Worm (Caenorhabditis elegans) whole organism, L4 larva: Measurements from ENCODE around the gene glrx-3.

Experiments used
- T20F7.1 ChIP-seq: fragments of 200-800 bp; sonication (Bioruptor generic); optimal IDR thresholded peaks from 2 replicates; lab custom pipeline; 2018; ENCODE audit warnings: mild to moderate bottlenecking, missing genetic modification characterization, missing compliant biosample characterization
- Y48G9A.11 ChIP-seq: fragments of 200-800 bp; sonication (Bioruptor generic); IDR thresholded peaks from 2 replicates; pipeline ENCODE4 v1.3.6; 2022; ENCODE audit warnings: missing genetic modification reagents, missing genetic modification characterization, missing compliant biosample characterization
- Y5F2A.4 ChIP-seq: fragments of 200-800 bp; sonication (Bioruptor generic); optimal IDR thresholded peaks from 2 replicates; lab custom pipeline; 2018; ENCODE audit warnings: mild to moderate bottlenecking, missing genetic modification characterization, missing compliant biosample characterization
- ZK546.5 ChIP-seq, 2 experiments: sonication (generic microtip); optimal IDR thresholded peaks; 2 replicates each; lab custom pipeline; 2017; ENCODE audit warnings: missing biosample characterization in 2 of 2, missing genetic modification characterization in 2 of 2
- aha-1 ChIP-seq: fragments of 150-350 bp; peaks from one replicate; lab custom pipeline; 2014; ENCODE audit warnings: missing biosample characterization, missing genetic modification characterization
- daf-16 ChIP-seq, 3 experiments: sonication (generic microtip); optimal IDR thresholded peaks; 2 replicates each; lab custom pipeline; 2016 to 2017; ENCODE audit warnings: missing genetic modification characterization in 3 of 3, missing genetic modification reagents in 3 of 3, mild to moderate bottlenecking in 2 of 3, missing compliant biosample characterization in 2 of 3, missing biosample characterization in 1 of 3, moderate library complexity in 1 of 3
- dmd-9 ChIP-seq: fragments of 200-800 bp; sonication (Bioruptor generic); IDR thresholded peaks from 2 replicates; pipeline ENCODE4 v1.3.6; 2022; ENCODE audit warnings: missing genetic modification reagents, missing genetic modification characterization, missing compliant biosample characterization
- dpl-1 ChIP-seq: fragments of 150-350 bp; optimal IDR thresholded peaks from 2 replicates; lab custom pipeline; 2014; ENCODE audit warnings: missing biosample characterization, missing genetic modification reagents, missing genetic modification characterization
- dve-1 ChIP-seq: sonication (generic microtip); optimal IDR thresholded peaks from 2 replicates; lab custom pipeline; 2017; ENCODE audit warnings: antibody characterized with exemption, mild to moderate bottlenecking, missing genetic modification characterization, missing compliant biosample characterization; ENCODE audit not compliant: insufficient read depth
- hif-1 ChIP-seq, 2 experiments: sonication (generic microtip); optimal IDR thresholded peaks; 2 replicates each; lab custom pipeline; 2016 to 2017; ENCODE audit warnings: missing compliant biosample characterization in 2 of 2, missing genetic modification characterization in 2 of 2, missing genetic modification reagents in 2 of 2, missing genotype in 2 of 2, mild to moderate bottlenecking in 1 of 2
- hlh-11 ChIP-seq: fragments of 200-800 bp; sonication (Bioruptor generic); optimal IDR thresholded peaks from 2 replicates; lab custom pipeline; 2018; ENCODE audit warnings: mild to moderate bottlenecking, missing genetic modification characterization, missing compliant biosample characterization
- hlh-30 ChIP-seq: sonication (generic microtip); optimal IDR thresholded peaks from 2 replicates; lab custom pipeline; 2017; ENCODE audit warnings: antibody characterized with exemption, mild to moderate bottlenecking, missing genetic modification characterization, missing compliant biosample characterization; ENCODE audit not compliant: insufficient read depth
- hmg-1.1 ChIP-seq: fragments of 200-800 bp; sonication (Bioruptor generic); IDR thresholded peaks from 2 replicates; pipeline ENCODE4 v1.3.6; 2022; ENCODE audit warnings: missing genetic modification reagents, missing genetic modification characterization, missing compliant biosample characterization
- lim-7 ChIP-seq: fragments of 200-800 bp; sonication (Bioruptor generic); IDR thresholded peaks from 2 replicates; pipeline ENCODE4 v1.3.6; 2022; ENCODE audit warnings: missing genetic modification characterization, missing compliant biosample characterization
- lin-13 ChIP-seq: fragments of 150-350 bp; optimal IDR thresholded peaks from 2 replicates; lab custom pipeline; 2014; ENCODE audit warnings: missing biosample characterization, missing genetic modification reagents, missing genetic modification characterization
- lin-38 ChIP-seq: fragments of 200-800 bp; sonication (Bioruptor generic); IDR thresholded peaks from 2 replicates; pipeline ENCODE4 v1.3.6; 2022; ENCODE audit warnings: missing genetic modification reagents, missing genetic modification characterization, missing compliant biosample characterization
- lsy-2 ChIP-seq, 2 experiments: fragments of 150-350 bp in 1 of 2; sonication (generic microtip) in 1 of 2; optimal IDR thresholded peaks; 2 replicates each; lab custom pipeline; 2014 to 2017; ENCODE audit warnings: missing biosample characterization in 2 of 2, missing genetic modification characterization in 2 of 2
- mdl-1 ChIP-seq, 2 experiments: fragments of 150-350 bp in 1 of 2; sonication (generic microtip) in 1 of 2; optimal IDR thresholded peaks; 2 replicates each; lab custom pipeline; 2014 to 2017; ENCODE audit warnings: missing biosample characterization in 2 of 2, missing genetic modification characterization in 2 of 2
- mes-2 ChIP-seq: sonication (generic microtip); optimal IDR thresholded peaks from 2 replicates; lab custom pipeline; 2016; ENCODE audit warnings: missing genotype, mild to moderate bottlenecking, missing genetic modification characterization, missing compliant biosample characterization; ENCODE audit not compliant: poor library complexity, severe bottlenecking
- nhr-102 ChIP-seq: sonication (generic microtip); optimal IDR thresholded peaks from 2 replicates; lab custom pipeline; 2016; ENCODE audit warnings: mild to moderate bottlenecking, missing genetic modification characterization, moderate library complexity, missing compliant biosample characterization
- nhr-11 ChIP-seq: fragments of 150-350 bp; optimal IDR thresholded peaks from 2 replicates; lab custom pipeline; 2014; ENCODE audit warnings: missing biosample characterization, missing genetic modification characterization
- nhr-25 ChIP-seq: sonication (generic microtip); optimal IDR thresholded peaks from 2 replicates; lab custom pipeline; 2017; ENCODE audit warnings: missing genetic modification characterization, mild to moderate bottlenecking, missing compliant biosample characterization, antibody characterized with exemption, moderate library complexity, borderline replicate concordance; ENCODE audit not compliant: insufficient read depth
- nhr-6 ChIP-seq: fragments of 150-350 bp; optimal IDR thresholded peaks from 2 replicates; lab custom pipeline; 2014; ENCODE audit warnings: missing biosample characterization, missing genetic modification characterization
- pha-4 ChIP-seq, 2 experiments: fragments of 150-350 bp in 1 of 2; fragments of 200-800 bp in 1 of 2; sonication (Bioruptor generic) in 1 of 2; IDR thresholded peaks in 1 of 2; optimal IDR thresholded peaks in 1 of 2; 2 replicates each; pipeline versions ENCODE4 v1.3.6 to Lab custom; 2014 to 2022; ENCODE audit warnings: missing genetic modification characterization in 2 of 2, missing genetic modification reagents in 2 of 2, missing biosample characterization in 1 of 2, missing compliant biosample characterization in 1 of 2
- pqm-1 ChIP-seq: sonication (generic microtip); optimal IDR thresholded peaks from 2 replicates; lab custom pipeline; 2017; ENCODE audit warnings: missing biosample characterization, missing genetic modification characterization
- saeg-2 ChIP-seq: fragments of 200-800 bp; sonication (Bioruptor generic); IDR thresholded peaks from 2 replicates; pipeline ENCODE4 v1.3.6; 2022; ENCODE audit warnings: missing genetic modification reagents, missing genetic modification characterization, missing compliant biosample characterization
- sdz-12 ChIP-seq: fragments of 200-800 bp; sonication (Bioruptor generic); optimal IDR thresholded peaks from 2 replicates; lab custom pipeline; 2018; ENCODE audit warnings: mild to moderate bottlenecking, missing genetic modification characterization, missing compliant biosample characterization
- set-16 ChIP-seq: fragments of 200-800 bp; sonication (Bioruptor generic); IDR thresholded peaks from 2 replicates; pipeline ENCODE4 v1.3.6; 2022; ENCODE audit warnings: missing genetic modification reagents, missing genetic modification characterization, missing compliant biosample characterization
- snpc-4 ChIP-seq: fragments of 150-350 bp; optimal IDR thresholded peaks from 2 replicates; lab custom pipeline; 2014; ENCODE audit warnings: missing biosample characterization, missing genetic modification characterization
- spr-1 ChIP-seq: sonication (generic microtip); optimal IDR thresholded peaks from 2 replicates; lab custom pipeline; 2016; ENCODE audit warnings: mild to moderate bottlenecking, missing genetic modification characterization, missing compliant biosample characterization
- tra-1 ChIP-seq: fragments of 200-800 bp; sonication (Bioruptor generic); IDR thresholded peaks from 2 replicates; pipeline ENCODE4 v1.3.6; 2022; ENCODE audit warnings: missing genetic modification reagents, missing genetic modification characterization, missing compliant biosample characterization
- unc-130 ChIP-seq: sonication (generic microtip); optimal IDR thresholded peaks from 2 replicates; lab custom pipeline; 2016; ENCODE audit warnings: missing genetic modification reagents, missing genetic modification characterization, missing compliant biosample characterization
- unc-62 ChIP-seq, 3 experiments: fragments of 150-350 bp in 1 of 3; sonication (generic microtip); optimal IDR thresholded peaks in 2 of 3; peaks in 1 of 3; 1 replicate in 1 of 3; 2 replicates in 2 of 3; lab custom pipeline; 2014 to 2017; ENCODE audit warnings: missing biosample characterization in 3 of 3, missing genetic modification characterization in 3 of 3, missing genetic modification reagents in 3 of 3, missing genotype in 1 of 3
- zip-2 ChIP-seq: fragments of 150-350 bp; optimal IDR thresholded peaks from 2 replicates; lab custom pipeline; 2014; ENCODE audit warnings: missing biosample characterization, missing genetic modification characterization

glrx-3 gene

ce11 chrV:4373656-4374055 is 32.5 kb upstream of the glrx-3 start:
- TF ChIP-seq ZK546.5 (tag; optimal IDR thresholded peaks at IDR 0.05; lab: Kevin White, UChicago) = no peak
- TF ChIP-seq nhr-11 (tag; lab: Kevin White, UChicago) = no peak
- peak; percentile 42 for TF ChIP-seq lin-38 (GFP tag; lab: Robert Waterston, UW)

- no peak for TF ChIP-seq tra-1
- peak; percentile 88 for TF ChIP-seq set-16 (GFP tag; lab: Robert Waterston, UW)
- no peak for TF ChIP-seq lim-7
- no peak for TF ChIP-seq snpc-4 (tag; lab: Kevin White, UChicago)
Measured at ce11 chrV:4372986-4373385, 31.9 kb upstream of the glrx-3 start.

ce11 chrV:4371309-4371933 is 30.3 kb upstream of the glrx-3 start, which contains the start of the genes gmpr-1 and fipp-1:
Gene gmpr-1 (minus strand): TSS chrV:4371383.
Gene fipp-1 (plus strand): TSS chrV:4371807.
- TF ChIP-seq daf-16 (GFP tag; optimal IDR thresholded peaks at IDR 0.05; lab: Kevin White, UChicago) (no peak), daf-16 (tag; optimal IDR thresholded peaks at IDR 0.05; lab: Kevin White, UChicago) (no peak), Y48G9A.11 (GFP tag; lab: Robert Waterston, UW) (peak; percentile 80), hlh-30 (tag; lab: Kevin White, UChicago) (peak; percentile 42), spr-1 (tag; lab: Kevin White, UChicago) (no peak), hlh-11 (tag; lab: Kevin White, UChicago) (peak; percentile 23), pha-4 (GFP tag; IDR thresholded peaks at IDR 0.05; lab: Robert Waterston, UW) (0 out of 2 replicates have a peak, but pooled peaks have one; percentile 26), pha-4 (tag; optimal IDR thresholded peaks at IDR 0.05; lab: Kevin White, UChicago) (no peak), aha-1 (no peak), unc-130 (GFP tag; lab: Kevin White, UChicago) (no peak), zip-2 (tag; lab: Kevin White, UChicago) (no peak), mdl-1 (tag; optimal IDR thresholded peaks at IDR 0.05; lab: Kevin White, UChicago) (peak in 1 of 2 experiments; percentile 8), lin-13 (no peak), hif-1 (tag; optimal IDR thresholded peaks at IDR 0.05; lab: Kevin White, UChicago) (peak in 1 of 2 experiments; percentile 21), nhr-6 (tag; lab: Kevin White, UChicago) (no peak), hmg-1.1 (peak; percentile 53), lin-38 (GFP tag; lab: Robert Waterston, UW) (peak; percentile 31; the same call in 1 of the 2 replicates), ZK546.5 (tag; optimal IDR thresholded peaks at IDR 0.05; lab: Kevin White, UChicago) (no peak), nhr-25 (tag; lab: Kevin White, UChicago) (peak; percentile 5), sdz-12 (no peak), dmd-9 (GFP tag; lab: Robert Waterston, UW) (no peak), pqm-1 (peak; percentile 67), tra-1 (no peak), lsy-2 (tag; optimal IDR thresholded peaks at IDR 0.05; lab: Kevin White, UChicago) (peak in 1 of 2 experiments; percentile 73), T20F7.1 (GFP tag; lab: Kevin White, UChicago) (peak; percentile 99), saeg-2 (no peak), dpl-1 (GFP tag; lab: Kevin White, UChicago) (peak; percentile 67), unc-62 (GFP tag; optimal IDR thresholded peaks at IDR 0.05 in 1 of 2; lab: Kevin White, UChicago) (no peak), unc-62 (tag; optimal IDR thresholded peaks at IDR 0.05; lab: Kevin White, UChicago) (no peak), mes-2 (tag; lab: Kevin White, UChicago) (peak; percentile 60), dve-1 (tag; lab: Kevin White, UChicago) (peak; percentile 51), nhr-102 (tag; lab: Kevin White, UChicago) (no peak), Y5F2A.4 (GFP tag; lab: Kevin White, UChicago) (no peak)
